Worm (Caenorhabditis elegans) whole organism, late embryonic: ENCODE data around the gene dhs-25.
A peak's percentile ranks its signal among the peaks of the same experiment; 100 is the strongest.

Source experiments
- C38D4.7 ChIP-seq: fragments of 200-800 bp; sonication (Bioruptor generic); optimal IDR thresholded peaks from 2 replicates; lab custom pipeline; 2018; ENCODE audit warnings: mild to moderate bottlenecking, missing genetic modification characterization, moderate library complexity, missing compliant biosample characterization
- F13H6.1 ChIP-seq: sonication (generic microtip); optimal IDR thresholded peaks from 2 replicates; lab custom pipeline; 2016; ENCODE audit warnings: missing genetic modification characterization, missing compliant biosample characterization
- K02D7.2 ChIP-seq: sonication (generic microtip); optimal IDR thresholded peaks from 2 replicates; lab custom pipeline; 2017; ENCODE audit warnings: mild to moderate bottlenecking, missing genetic modification characterization, missing compliant biosample characterization
- T23F11.4 ChIP-seq: fragments of 200-800 bp; sonication (Bioruptor generic); optimal IDR thresholded peaks from 2 replicates; lab custom pipeline; 2018; ENCODE audit warnings: mild to moderate bottlenecking, missing genetic modification characterization, missing compliant biosample characterization
- ahr-1 ChIP-seq: sonication (generic microtip); optimal IDR thresholded peaks from 2 replicates; lab custom pipeline; 2016; ENCODE audit warnings: missing genetic modification characterization, missing compliant biosample characterization
- ama-1 ChIP-seq: fragments of 150-350 bp; optimal IDR thresholded peaks from 2 replicates; lab custom pipeline; 2014
- ceh-18 ChIP-seq: sonication (generic microtip); optimal IDR thresholded peaks from 2 replicates; lab custom pipeline; 2016; ENCODE audit warnings: missing genetic modification characterization, missing compliant biosample characterization
- ceh-19 ChIP-seq: fragments of 200-800 bp; sonication (Bioruptor generic); optimal IDR thresholded peaks from 2 replicates; lab custom pipeline; 2018; ENCODE audit warnings: mild to moderate bottlenecking, missing genetic modification characterization, missing compliant biosample characterization
- ceh-22 ChIP-seq: sonication (generic microtip); optimal IDR thresholded peaks from 2 replicates; lab custom pipeline; 2017; ENCODE audit warnings: missing biosample characterization, missing genetic modification characterization
- ceh-24 ChIP-seq: sonication (generic microtip); optimal IDR thresholded peaks from 2 replicates; lab custom pipeline; 2016; ENCODE audit warnings: mild to moderate bottlenecking, missing genetic modification characterization, missing compliant biosample characterization
- ceh-30 ChIP-seq: fragments of 150-350 bp; optimal IDR thresholded peaks from 2 replicates; lab custom pipeline; 2014; ENCODE audit warnings: missing biosample characterization, missing genetic modification characterization
- ceh-31 ChIP-seq: sonication (generic microtip); optimal IDR thresholded peaks from 2 replicates; lab custom pipeline; 2016; ENCODE audit warnings: missing genetic modification characterization, missing compliant biosample characterization
- ceh-34 ChIP-seq: sonication (generic microtip); optimal IDR thresholded peaks from 2 replicates; lab custom pipeline; 2016; ENCODE audit warnings: mild to moderate bottlenecking, missing genetic modification characterization, missing compliant biosample characterization
- ceh-45 ChIP-seq: fragments of 200-800 bp; sonication (Bioruptor generic); IDR thresholded peaks from 2 replicates; pipeline ENCODE4 v1.3.6; 2022; ENCODE audit warnings: missing genetic modification reagents, missing genetic modification characterization, missing compliant biosample characterization
- che-1 ChIP-seq: sonication (generic microtip); optimal IDR thresholded peaks from 2 replicates; lab custom pipeline; 2016; ENCODE audit warnings: mild to moderate bottlenecking, missing genetic modification characterization, missing compliant biosample characterization
- dve-1 ChIP-seq: sonication (generic microtip); optimal IDR thresholded peaks from 2 replicates; lab custom pipeline; 2017; ENCODE audit warnings: antibody characterized with exemption, mild to moderate bottlenecking, missing genetic modification characterization, missing compliant biosample characterization
- elt-4 ChIP-seq: sonication (generic microtip); optimal IDR thresholded peaks from 2 replicates; lab custom pipeline; 2016; ENCODE audit warnings: missing genetic modification characterization, missing compliant biosample characterization
- ets-4 ChIP-seq: sonication (generic microtip); optimal IDR thresholded peaks from 2 replicates; lab custom pipeline; 2016; ENCODE audit warnings: missing genetic modification characterization, missing compliant biosample characterization
- fax-1 ChIP-seq: sonication (generic microtip); optimal IDR thresholded peaks from 2 replicates; lab custom pipeline; 2016; ENCODE audit warnings: missing genotype, missing genetic modification characterization, missing compliant biosample characterization
- fkh-10 ChIP-seq: fragments of 150-350 bp; optimal IDR thresholded peaks from 2 replicates; lab custom pipeline; 2014; ENCODE audit warnings: missing biosample characterization, missing genetic modification reagents, missing genetic modification characterization
- fkh-6 ChIP-seq: sonication (generic microtip); optimal IDR thresholded peaks from 2 replicates; lab custom pipeline; 2016; ENCODE audit warnings: missing genetic modification characterization, missing compliant biosample characterization
- gmeb-2 ChIP-seq: sonication (generic microtip); optimal IDR thresholded peaks from 2 replicates; lab custom pipeline; 2016; ENCODE audit warnings: missing genetic modification characterization, inconsistent platforms, missing compliant biosample characterization
- hlh-30 ChIP-seq: sonication (generic microtip); optimal IDR thresholded peaks from 2 replicates; lab custom pipeline; 2017; ENCODE audit warnings: antibody characterized with exemption, missing genetic modification characterization, missing compliant biosample characterization; ENCODE audit not compliant: insufficient read depth
- hlh-6 ChIP-seq: sonication (generic microtip); optimal IDR thresholded peaks from 2 replicates; lab custom pipeline; 2016; ENCODE audit warnings: missing genotype, missing genetic modification characterization, missing compliant biosample characterization
- lim-6 ChIP-seq: sonication (generic microtip); optimal IDR thresholded peaks from 2 replicates; lab custom pipeline; 2016; ENCODE audit warnings: missing genetic modification characterization, missing compliant biosample characterization
- lin-11 ChIP-seq: fragments of 200-800 bp; sonication (Bioruptor generic); optimal IDR thresholded peaks from 2 replicates; lab custom pipeline; 2018; ENCODE audit warnings: mild to moderate bottlenecking, missing genetic modification characterization, missing compliant biosample characterization
- mec-3 ChIP-seq: sonication (generic microtip); optimal IDR thresholded peaks from 2 replicates; lab custom pipeline; 2016; ENCODE audit warnings: borderline replicate concordance, missing genetic modification characterization, missing compliant biosample characterization
- nfya-1 ChIP-seq: sonication (generic microtip); optimal IDR thresholded peaks from 2 replicates; lab custom pipeline; 2017; ENCODE audit warnings: missing genetic modification characterization, mild to moderate bottlenecking, missing compliant biosample characterization, antibody characterized with exemption, moderate library complexity
- nhr-232 ChIP-seq: sonication (generic microtip); optimal IDR thresholded peaks from 2 replicates; lab custom pipeline; 2016; ENCODE audit warnings: missing genetic modification characterization, missing compliant biosample characterization
- odd-2 ChIP-seq: sonication (generic microtip); optimal IDR thresholded peaks from 2 replicates; lab custom pipeline; 2017; ENCODE audit warnings: antibody characterized with exemption, mild to moderate bottlenecking, missing genetic modification characterization, missing compliant biosample characterization
- pag-3 ChIP-seq: sonication (generic microtip); optimal IDR thresholded peaks from 2 replicates; lab custom pipeline; 2016; ENCODE audit warnings: missing compliant biosample characterization, missing genetic modification characterization, borderline replicate concordance
- pat-9 ChIP-seq: fragments of 200-800 bp; sonication (Bioruptor generic); optimal IDR thresholded peaks from 2 replicates; lab custom pipeline; 2018; ENCODE audit warnings: mild to moderate bottlenecking, missing genetic modification characterization, moderate library complexity, missing compliant biosample characterization
- pros-1 ChIP-seq: fragments of 150-350 bp; optimal IDR thresholded peaks from 2 replicates; lab custom pipeline; 2014; ENCODE audit warnings: missing biosample characterization, missing genetic modification reagents, missing genetic modification characterization
- ref-2 ChIP-seq: sonication (generic microtip); optimal IDR thresholded peaks from 2 replicates; lab custom pipeline; 2016; ENCODE audit warnings: missing genetic modification characterization, missing compliant biosample characterization
- rnt-1 ChIP-seq: sonication (generic microtip); optimal IDR thresholded peaks from 2 replicates; lab custom pipeline; 2016; ENCODE audit warnings: missing genetic modification characterization, missing compliant biosample characterization
- sdc-2 ChIP-seq: sonication (generic microtip); optimal IDR thresholded peaks from 2 replicates; lab custom pipeline; 2016; ENCODE audit warnings: missing genotype, missing genetic modification characterization, missing compliant biosample characterization
- sox-2 ChIP-seq: fragments of 200-800 bp; sonication (Bioruptor generic); IDR thresholded peaks from 2 replicates; pipeline ENCODE4 v1.3.6; 2022; ENCODE audit warnings: missing genetic modification reagents, missing genetic modification characterization, missing compliant biosample characterization
- syd-9 ChIP-seq: sonication (generic microtip); optimal IDR thresholded peaks from 2 replicates; lab custom pipeline; 2016; ENCODE audit warnings: mild to moderate bottlenecking, missing genetic modification characterization, moderate library complexity, missing compliant biosample characterization
- tbx-2 ChIP-seq: sonication (generic microtip); optimal IDR thresholded peaks from 2 replicates; lab custom pipeline; 2016; ENCODE audit warnings: missing genetic modification characterization, missing compliant biosample characterization
- tbx-7 ChIP-seq: sonication (generic microtip); optimal IDR thresholded peaks from 2 replicates; lab custom pipeline; 2016; ENCODE audit warnings: missing genotype, missing genetic modification characterization, missing compliant biosample characterization
- ttx-3 ChIP-seq: sonication (generic microtip); optimal IDR thresholded peaks from 2 replicates; lab custom pipeline; 2016; ENCODE audit warnings: missing genetic modification reagents, missing genetic modification characterization, missing compliant biosample characterization
- unc-3 ChIP-seq, 2 experiments: fragments of 200-800 bp in 1 of 2; sonication (Bioruptor generic) in 1 of 2; sonication (generic microtip) in 1 of 2; conservative IDR thresholded peaks in 1 of 2; optimal IDR thresholded peaks in 1 of 2; 2 replicates each; pipeline versions ENCODE4 v1.3.6 to Lab custom; 2016 to 2022; ENCODE audit warnings: missing compliant biosample characterization in 2 of 2, missing genetic modification characterization in 2 of 2, missing genetic modification reagents in 1 of 2
- unc-42 ChIP-seq: sonication (generic microtip); optimal IDR thresholded peaks from 2 replicates; lab custom pipeline; 2016; ENCODE audit warnings: missing genotype, missing genetic modification characterization, missing compliant biosample characterization
- unc-55 ChIP-seq: sonication (generic microtip); optimal IDR thresholded peaks from 2 replicates; lab custom pipeline; 2017; ENCODE audit warnings: missing biosample characterization, missing genetic modification reagents, missing genetic modification characterization
- zip-5 ChIP-seq: sonication (generic microtip); optimal IDR thresholded peaks from 2 replicates; lab custom pipeline; 2016; ENCODE audit warnings: missing genetic modification characterization, missing compliant biosample characterization

Gene dhs-25

ce11 chrX:1454385-1454784, 31.9 kb upstream of the dhs-25 start (continued):
- peak; percentile 2 for TF ChIP-seq fkh-10 (GFP tag; lab: Kevin White, UChicago)
- TF ChIP-seq hlh-6 (tag; lab: Kevin White, UChicago): peak; percentile 18
- TF ChIP-seq pat-9 (tag; lab: Kevin White, UChicago): no peak
- TF ChIP-seq tbx-7 (tag; lab: Kevin White, UChicago): no peak
- peak; percentile 67 for TF ChIP-seq syd-9 (tag; lab: Kevin White, UChicago)
- TF ChIP-seq C38D4.7 (GFP tag; lab: Kevin White, UChicago): no peak
- peak; percentile 46 for TF ChIP-seq che-1 (tag; lab: Kevin White, UChicago)
- TF ChIP-seq nhr-232: peak; percentile 32
- TF ChIP-seq fkh-6: no peak
- TF ChIP-seq sox-2 (GFP tag; lab: Robert Waterston, UW): no peak
- TF ChIP-seq tbx-2 (tag; lab: Kevin White, UChicago): peak; percentile 81
- peak; percentile 66 for TF ChIP-seq F13H6.1
- TF ChIP-seq mec-3 (tag; lab: Kevin White, UChicago): no peak
- TF ChIP-seq gmeb-2 (tag; lab: Kevin White, UChicago): peak; percentile 21
- TF ChIP-seq ceh-30 (tag; lab: Kevin White, UChicago): peak; percentile 20
- peak; percentile 82 for TF ChIP-seq rnt-1 (tag; lab: Kevin White, UChicago)
- TF ChIP-seq hlh-30: peak; percentile 88
- peak; percentile 86 for TF ChIP-seq sdc-2
- TF ChIP-seq unc-42 (tag; lab: Kevin White, UChicago): peak; percentile 50
- no peak for TF ChIP-seq zip-5 (tag; lab: Kevin White, UChicago)
- peak; percentile 82 for TF ChIP-seq ceh-18 (tag; lab: Kevin White, UChicago)
- TF ChIP-seq dve-1 (tag; lab: Kevin White, UChicago): peak; percentile 83
- peak; percentile 67 for TF ChIP-seq ets-4 (tag; lab: Kevin White, UChicago)
- TF ChIP-seq ref-2: peak; percentile 79
- TF ChIP-seq K02D7.2 (tag; lab: Kevin White, UChicago): no peak

ce11 chrX:1456350-1457080, 29.8 kb upstream of the dhs-25 start:
- no peak for TF ChIP-seq ama-1 (lab: Kevin White, UChicago)
- TF ChIP-seq ceh-45 (GFP tag; lab: Robert Waterston, UW): no peak
- TF ChIP-seq nfya-1 (tag; lab: Kevin White, UChicago): no peak
- TF ChIP-seq rnt-1 (tag; lab: Kevin White, UChicago): peak; percentile 54
- TF ChIP-seq ceh-18 (tag; lab: Kevin White, UChicago): peak; percentile 42
- TF ChIP-seq unc-55 (GFP tag; lab: Kevin White, UChicago): peak; percentile 59
- peak; percentile 13 for TF ChIP-seq tbx-2 (tag; lab: Kevin White, UChicago)
- no peak for TF ChIP-seq ahr-1 (tag; lab: Kevin White, UChicago)
- TF ChIP-seq fax-1 (tag; lab: Kevin White, UChicago): no peak
- TF ChIP-seq ceh-31 (tag; lab: Kevin White, UChicago): no peak
- TF ChIP-seq mec-3 (tag; lab: Kevin White, UChicago): no peak
- TF ChIP-seq elt-4: no peak
- no peak for TF ChIP-seq fkh-10 (GFP tag; lab: Kevin White, UChicago)
- TF ChIP-seq ceh-24 (tag; lab: Kevin White, UChicago): no peak
- TF ChIP-seq, all 69 proteins: peak for 4

- TF ChIP-seq ceh-34 (tag; lab: Kevin White, UChicago) (no peak), ceh-18 (tag; lab: Kevin White, UChicago) (no peak), ceh-24 (tag; lab: Kevin White, UChicago) (no peak), T23F11.4 (GFP tag; lab: Kevin White, UChicago) (no peak), odd-2 (no peak), pros-1 (tag; lab: Kevin White, UChicago) (no peak), lin-11 (tag; lab: Kevin White, UChicago) (no peak), ceh-30 (tag; lab: Kevin White, UChicago) (no peak), ttx-3 (tag; lab: Kevin White, UChicago) (no peak), fkh-10 (GFP tag; lab: Kevin White, UChicago) (no peak), pag-3 (tag; lab: Kevin White, UChicago) (no peak), ceh-22 (tag; lab: Kevin White, UChicago) (no peak), unc-3 (GFP tag; conservative IDR thresholded peaks at IDR 0.05; lab: Robert Waterston, UW) (no peak), unc-3 (tag; optimal IDR thresholded peaks at IDR 0.05; lab: Kevin White, UChicago) (no peak), lim-6 (no peak), sdc-2 (no peak), ceh-19 (no peak), nfya-1 (tag; lab: Kevin White, UChicago) (no peak), unc-42 (tag; lab: Kevin White, UChicago) (no peak), fax-1 (tag; lab: Kevin White, UChicago) (no peak)
These were observed 27.5 kb upstream of the dhs-25 start, which contains the start of gene D1005.2 for ce11 chrX:1458793-1459192. Gene D1005.2 (plus strand): TSS chrX:1459022.
